Worm (Caenorhabditis elegans): ENCODE measurements around the gene egl-2.

DNA sequence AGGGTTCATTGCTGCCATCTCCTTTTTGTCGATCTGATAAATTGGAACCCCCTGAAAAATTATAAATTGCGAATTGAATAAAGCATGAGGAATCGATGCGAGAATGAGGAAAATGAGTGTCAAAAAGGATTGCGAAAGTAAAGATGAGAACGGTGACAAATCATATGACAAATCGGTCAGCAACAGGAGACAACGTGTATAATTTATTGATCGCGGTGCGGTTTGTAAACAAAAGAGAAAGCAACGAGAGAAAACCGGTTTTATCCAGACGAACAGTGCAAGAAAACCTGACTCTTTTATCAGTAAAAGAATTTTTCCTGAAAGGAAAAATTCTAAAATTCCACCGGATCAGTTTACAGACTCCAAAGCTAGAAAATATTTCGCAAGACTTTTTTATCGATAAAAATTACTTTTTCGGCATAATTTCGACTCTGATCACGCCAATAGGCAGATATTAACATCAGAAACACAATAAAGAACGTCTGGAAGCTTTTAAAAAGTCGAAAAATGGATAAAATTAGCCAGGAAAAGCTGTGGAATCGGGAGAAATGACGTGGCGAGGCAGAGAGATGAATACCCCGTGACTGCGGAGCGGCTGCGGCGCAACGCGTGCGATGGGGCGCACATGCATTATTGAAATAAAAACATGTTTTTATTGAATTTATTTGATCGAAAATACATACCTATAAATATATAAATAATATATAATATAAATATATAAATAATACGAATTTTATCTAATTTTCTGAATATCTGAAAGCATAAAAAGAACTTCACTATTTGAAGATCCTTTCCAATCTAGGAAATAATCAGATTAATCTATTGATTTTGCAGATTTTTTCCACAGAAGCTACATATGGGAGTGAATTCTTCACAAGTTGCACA lies 35.0 kb downstream of the egl-2 start, which contains the start of the genes rab-1 and C39F7.5:
- TF ChIP-seq scrt-1 (GFP tag; IDR thresholded peaks at IDR 0.05), result no peak
- TF ChIP-seq ama-1 (optimal IDR thresholded peaks at IDR 0.05), result no peak
- TF ChIP-seq ceh-36 (tag; optimal IDR thresholded peaks at IDR 0.05), result no peak
- no peak for TF ChIP-seq flt-1 (GFP tag; IDR thresholded peaks at IDR 0.05)
- no peak for TF ChIP-seq hmg-4 (GFP tag; optimal IDR thresholded peaks at IDR 0.05)
- TF ChIP-seq hnd-1 (tag; optimal IDR thresholded peaks at IDR 0.05), result no peak
- no peak for TF ChIP-seq aly-1 (tag; optimal IDR thresholded peaks at IDR 0.05)
- peak; percentile 5 for TF ChIP-seq F13C5.2 (tag; optimal IDR thresholded peaks at IDR 0.05)
- TF ChIP-seq hmbx-1 (tag; optimal IDR thresholded peaks at IDR 0.05), result no peak

Data from whole organism, early embryonic.